Fruit fly (Drosophila melanogaster): Measurements from ENCODE around the gene CG14563.

CG14563 gene

dm6 chr3L:21841079-21841478 lies 1.1 kb downstream of the CG14563 start, which contains the start of gene P5CDh1 (continued):
- TF ChIP-seq CG4730 (GFP tag; IDR thresholded peaks at IDR 0.05): no peak
- no peak for TF ChIP-seq CG6654 (GFP tag; optimal IDR thresholded peaks at IDR 0.05)
- TF ChIP-seq Hr39 (optimal IDR thresholded peaks at IDR 0.05): no peak
- no peak for TF ChIP-seq B-H1 (GFP tag; IDR thresholded peaks at IDR 0.05)
- no peak for TF ChIP-seq Doc2 (GFP tag; IDR thresholded peaks at IDR 0.05)
- no peak for TF ChIP-seq Blimp-1 (GFP tag; optimal IDR thresholded peaks at IDR 0.05)
- no peak for TF ChIP-seq jumu (GFP tag; optimal IDR thresholded peaks at IDR 0.05)
- TF ChIP-seq Sin3A (optimal IDR thresholded peaks at IDR 0.05): peak; percentile 43
- 0 out of 3 replicates have a peak, but pooled peaks have one; percentile 44 for TF ChIP-seq CG6175 (GFP tag; IDR thresholded peaks at IDR 0.05)
- peak; percentile 35 for TF ChIP-seq MESR4 (GFP tag; optimal IDR thresholded peaks at IDR 0.05)
- no peak for TF ChIP-seq CG18011 (GFP tag; optimal IDR thresholded peaks at IDR 0.05)
- TF ChIP-seq CHES-1-like (GFP tag; optimal IDR thresholded peaks at IDR 0.05): peak; percentile 37
- peak; percentile 34 for TF ChIP-seq Nf-YB (GFP tag; optimal IDR thresholded peaks at IDR 0.05)
- TF ChIP-seq chm (GFP tag; IDR thresholded peaks at IDR 0.05): peak; percentile 53; the same call in 1 of the 2 replicates
- peak; percentile 27 for TF ChIP-seq CG17186 (GFP tag; optimal IDR thresholded peaks at IDR 0.05)
- TF ChIP-seq CG9727 (GFP tag; optimal IDR thresholded peaks at IDR 0.05): no peak
- peak; percentile 73 for TF ChIP-seq sug (tag; optimal IDR thresholded peaks at IDR 0.05)
- no peak for TF ChIP-seq sima (GFP tag; optimal IDR thresholded peaks at IDR 0.05)
- TF ChIP-seq CG17361 (GFP tag; IDR thresholded peaks at IDR 0.05): no peak
- TF ChIP-seq Stat92E (GFP tag; optimal IDR thresholded peaks at IDR 0.05): no peak
- peak; percentile 75 for TF ChIP-seq stwl (tag; optimal IDR thresholded peaks at IDR 0.05)
- no peak for TF ChIP-seq CG7745 (tag; optimal IDR thresholded peaks at IDR 0.05)
- peak; percentile 18 for TF ChIP-seq luna (GFP tag; optimal IDR thresholded peaks at IDR 0.05)
- no peak for TF ChIP-seq Poxn (GFP tag; IDR thresholded peaks at IDR 0.05)
- no peak for TF ChIP-seq tio (GFP tag; optimal IDR thresholded peaks at IDR 0.05)
- peak; percentile 46 for TF ChIP-seq trem (tag; optimal IDR thresholded peaks at IDR 0.05)
- peak; percentile 6 for TF ChIP-seq CG1233 (GFP tag; optimal IDR thresholded peaks at IDR 0.05)
- TF ChIP-seq CG10274 (GFP tag; optimal IDR thresholded peaks at IDR 0.05): no peak
- peak; percentile 47 for TF ChIP-seq ems (GFP tag; optimal IDR thresholded peaks at IDR 0.05)
- no peak for TF ChIP-seq CG5953 (GFP tag; IDR thresholded peaks at IDR 0.05)
- peak; percentile 87 for TF ChIP-seq HLH4C (GFP tag; IDR thresholded peaks at IDR 0.05; ENCODE audit: partially characterized antibody)
- no peak for TF ChIP-seq CG16863 (GFP tag; optimal IDR thresholded peaks at IDR 0.05)
- TF ChIP-seq CG13775 (GFP tag; optimal IDR thresholded peaks at IDR 0.05): no peak

dm6 chr3L:21840642-21840987 lies 1.6 kb downstream of the CG14563 start:
- TF ChIP-seq Trl (optimal IDR thresholded peaks at IDR 0.05) (peak in 1 of 2 experiments; percentile 64), Trl (GFP tag; optimal IDR thresholded peaks at IDR 0.05) (no peak), pros (GFP tag; optimal IDR thresholded peaks at IDR 0.05) (peak; percentile 90), E2f1 (GFP tag; IDR thresholded peaks at IDR 0.05) (no peak), CG11093 (GFP tag; IDR thresholded peaks at IDR 0.05) (no peak), NFAT (GFP tag; IDR thresholded peaks at IDR 0.05) (0 out of 2 replicates have a peak, but pooled peaks have one; percentile 1), CG1832 (GFP tag; optimal IDR thresholded peaks at IDR 0.05) (peak; percentile 76), crol (GFP tag; IDR thresholded peaks at IDR 0.05) (peak; percentile 77)

Data from whole organism, embryonic.